Worm (Caenorhabditis elegans): ENCODE results near the gene C37C3.18.

DNA sequence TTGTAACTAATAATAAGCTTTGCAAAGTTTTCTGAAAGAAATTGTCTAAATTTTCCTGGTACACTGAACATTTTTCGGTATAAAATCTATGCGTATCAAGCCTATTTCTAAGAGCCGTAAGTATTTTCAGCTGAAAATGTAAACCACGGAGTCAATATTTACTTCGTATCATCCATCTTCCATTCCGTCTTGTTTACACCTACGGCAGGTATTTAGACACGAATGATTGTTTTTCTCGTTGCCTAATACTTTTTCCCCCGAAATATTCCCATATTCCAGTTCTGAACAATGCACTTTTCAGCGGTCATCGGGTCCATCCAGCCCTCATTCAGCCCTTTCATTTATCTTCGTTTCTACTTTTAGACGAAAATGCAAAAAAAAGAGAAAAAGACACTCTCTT lies 7.1 kb upstream of the C37C3.18 start:
- no peak for TF ChIP-seq dao-5 (tag; optimal IDR thresholded peaks at IDR 0.05)
- no peak for TF ChIP-seq W03F9.2 (tag; optimal IDR thresholded peaks at IDR 0.05)
